Worm (Caenorhabditis elegans) whole organism, young adult: ENCODE results near the gene ttr-27.

Experiments used
- B0261.1 ChIP-seq: sonication (generic microtip); optimal IDR thresholded peaks from 2 replicates; lab custom pipeline; 2016; ENCODE audit warnings: mild to moderate bottlenecking, missing genetic modification characterization, moderate library complexity, missing compliant biosample characterization
- ama-1 ChIP-seq, 3 experiments: fragments of 150-350 bp in 1 of 3; sonication (generic microtip) in 2 of 3; optimal IDR thresholded peaks; 2 replicates each; lab custom pipeline; 2014 to 2018; ENCODE audit warnings: missing biosample characterization in 2 of 3, missing genetic modification characterization in 2 of 3, missing genetic modification reagents in 2 of 3
- dpl-1 ChIP-seq: fragments of 150-350 bp; optimal IDR thresholded peaks from 2 replicates; lab custom pipeline; 2014; ENCODE audit warnings: missing biosample characterization, missing genetic modification reagents, missing genetic modification characterization
- egl-44 ChIP-seq: fragments of 200-800 bp; sonication (Bioruptor generic); IDR thresholded peaks from 2 replicates; pipeline ENCODE4 v1.3.6; 2022; ENCODE audit warnings: missing genetic modification reagents, missing genetic modification characterization, missing compliant biosample characterization
- fkh-3 ChIP-seq: sonication (generic microtip); optimal IDR thresholded peaks from 2 replicates; lab custom pipeline; 2016; ENCODE audit warnings: mild to moderate bottlenecking, missing genetic modification characterization, missing compliant biosample characterization
- mcd-1 ChIP-seq: fragments of 200-800 bp; sonication (Bioruptor generic); IDR thresholded peaks from 2 replicates; pipeline ENCODE4 v1.3.6; 2022; ENCODE audit warnings: missing genetic modification reagents, missing genetic modification characterization, missing compliant biosample characterization
- nfya-1 ChIP-seq: sonication (generic microtip); optimal IDR thresholded peaks from 2 replicates; lab custom pipeline; 2017; ENCODE audit warnings: antibody characterized with exemption, missing compliant biosample characterization, missing genetic modification characterization, borderline replicate concordance; ENCODE audit not compliant: insufficient read depth
- nhr-120 ChIP-seq: fragments of 200-800 bp; sonication (Bioruptor generic); IDR thresholded peaks from 2 replicates; pipeline ENCODE4 v1.3.6; 2022; ENCODE audit warnings: missing genetic modification characterization, missing compliant biosample characterization
- pha-4 ChIP-seq: fragments of 150-350 bp; sonication (generic microtip); optimal IDR thresholded peaks from 2 replicates; lab custom pipeline; 2014; ENCODE audit warnings: missing biosample characterization, missing genetic modification reagents, missing genetic modification characterization

DNA sequence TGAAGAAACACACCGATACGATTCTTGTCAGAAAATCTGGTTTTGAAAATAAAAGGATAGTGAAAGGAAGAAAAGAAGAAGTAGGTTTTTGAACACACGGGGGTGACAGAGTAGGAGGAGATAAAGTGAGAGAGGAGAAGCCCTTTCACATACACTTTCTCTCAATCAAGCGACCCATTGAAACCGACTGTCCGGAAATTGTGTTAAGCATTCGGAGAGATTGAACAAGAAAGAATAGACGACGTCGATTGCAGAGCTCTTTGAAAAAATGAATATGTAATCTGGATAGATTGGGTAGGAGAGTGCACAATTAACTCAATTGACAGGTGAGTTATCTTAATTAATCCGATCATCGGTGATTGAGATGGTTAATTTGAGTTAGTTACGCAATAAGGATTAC lies 2.6 kb downstream of the ttr-27 start:
- no peak for TF ChIP-seq ama-1 (optimal IDR thresholded peaks at IDR 0.05; lab: Kevin White, UChicago)
- TF ChIP-seq ama-1 (GFP tag; optimal IDR thresholded peaks at IDR 0.05; lab: Kevin White, UChicago), result no peak
- no peak for TF ChIP-seq pha-4 (tag; lab: Kevin White, UChicago)
- TF ChIP-seq B0261.1 (tag; lab: Kevin White, UChicago), result no peak
- no peak for TF ChIP-seq dpl-1 (GFP tag; lab: Kevin White, UChicago)
- no peak for TF ChIP-seq mcd-1
- TF ChIP-seq egl-44, result no peak
- TF ChIP-seq fkh-3 (tag; lab: Kevin White, UChicago), result no peak
- TF ChIP-seq nfya-1, result no peak
- TF ChIP-seq nhr-120 (GFP tag; lab: Robert Waterston, UW), result no peak
